Worm (Caenorhabditis elegans): ENCODE results near the gene flad-1.

- no peak for TF ChIP-seq cog-1 (tag; optimal IDR thresholded peaks at IDR 0.05)
- no peak for TF ChIP-seq ztf-29 (GFP tag; IDR thresholded peaks at IDR 0.05)
- TF ChIP-seq klf-2 (GFP tag; conservative IDR thresholded peaks at IDR 0.05): no peak
- TF ChIP-seq med-1 (GFP tag; optimal IDR thresholded peaks at IDR 0.05; ENCODE audit: insufficient read depth): no peak
- no peak for TF ChIP-seq flt-1 (GFP tag; IDR thresholded peaks at IDR 0.05)
- no peak for TF ChIP-seq T22C8.4 (GFP tag; IDR thresholded peaks at IDR 0.05)
- TF ChIP-seq ref-1 (GFP tag; conservative IDR thresholded peaks at IDR 0.05): no peak
Measured at ce11 chrII:9937611-9938010, 6.3 kb upstream of the flad-1 start.
